Worm (Caenorhabditis elegans): ENCODE results near the gene F21C10.10.

Gene F21C10.10

ce11 chrV:9092209-9092608 is 3.9 kb upstream of the F21C10.10 start, which contains the start of gene T27E4.1:
Gene T27E4.1, plus strand, starts transcription at chrV:9092345.
- TF ChIP-seq scrt-1 (GFP tag; IDR thresholded peaks at IDR 0.05), result no peak
- no peak for TF ChIP-seq ceh-36 (tag; optimal IDR thresholded peaks at IDR 0.05)
- no peak for TF ChIP-seq flt-1 (GFP tag; IDR thresholded peaks at IDR 0.05)
- no peak for TF ChIP-seq ceh-13 (GFP tag; optimal IDR thresholded peaks at IDR 0.05)
- no peak for TF ChIP-seq tbx-37 (GFP tag; conservative IDR thresholded peaks at IDR 0.05)
- TF ChIP-seq hmg-4 (GFP tag; optimal IDR thresholded peaks at IDR 0.05), result no peak
- no peak for TF ChIP-seq tra-4 (tag; optimal IDR thresholded peaks at IDR 0.05)
- TF ChIP-seq sea-1 (GFP tag; conservative IDR thresholded peaks at IDR 0.05), result no peak
- no peak for TF ChIP-seq hmbx-1 (tag; optimal IDR thresholded peaks at IDR 0.05)
- TF ChIP-seq F13C5.2 (tag; optimal IDR thresholded peaks at IDR 0.05), result no peak
- TF ChIP-seq aly-1 (tag; optimal IDR thresholded peaks at IDR 0.05), result no peak
- TF ChIP-seq B0310.2 (tag; optimal IDR thresholded peaks at IDR 0.05), result no peak
- TF ChIP-seq ama-1 (optimal IDR thresholded peaks at IDR 0.05), result no peak
- no peak for TF ChIP-seq tbx-11 (GFP tag; IDR thresholded peaks at IDR 0.05)
- no peak for TF ChIP-seq hnd-1 (tag; optimal IDR thresholded peaks at IDR 0.05)
- TF ChIP-seq ets-7 (tag; optimal IDR thresholded peaks at IDR 0.05), result no peak

- TF ChIP-seq ets-7 (tag; optimal IDR thresholded peaks at IDR 0.05) (no peak), tbx-37 (GFP tag; conservative IDR thresholded peaks at IDR 0.05) (no peak), hmg-4 (GFP tag; optimal IDR thresholded peaks at IDR 0.05) (no peak), B0310.2 (tag; optimal IDR thresholded peaks at IDR 0.05) (no peak), F13C5.2 (tag; optimal IDR thresholded peaks at IDR 0.05) (no peak), pes-1 (GFP tag; IDR thresholded peaks at IDR 0.05) (no peak), scrt-1 (GFP tag; IDR thresholded peaks at IDR 0.05) (no peak), ceh-13 (GFP tag; optimal IDR thresholded peaks at IDR 0.05) (no peak), tbx-11 (GFP tag; IDR thresholded peaks at IDR 0.05) (no peak), flt-1 (GFP tag; IDR thresholded peaks at IDR 0.05) (no peak), aly-1 (tag; optimal IDR thresholded peaks at IDR 0.05) (no peak), hnd-1 (tag; optimal IDR thresholded peaks at IDR 0.05) (no peak)
Observed at ce11 chrV:9094060-9094628, 1.9 kb upstream of the F21C10.10 start.

ce11 chrV:9094976-9095375 is 1.1 kb upstream of the F21C10.10 start:
- TF ChIP-seq B0310.2 (tag; optimal IDR thresholded peaks at IDR 0.05), result no peak
- no peak for TF ChIP-seq tbx-11 (GFP tag; IDR thresholded peaks at IDR 0.05)
- no peak for TF ChIP-seq hmg-4 (GFP tag; optimal IDR thresholded peaks at IDR 0.05)

ce11 chrV:9096674-9097073 is 607 bp downstream of the F21C10.10 start:
- TF ChIP-seq ama-1 (optimal IDR thresholded peaks at IDR 0.05) (no peak), aly-1 (tag; optimal IDR thresholded peaks at IDR 0.05) (no peak), hmbx-1 (tag; optimal IDR thresholded peaks at IDR 0.05) (no peak)

ce11 chrV:9097213-9097612 is 1.1 kb downstream of the F21C10.10 start:
- TF ChIP-seq tbx-37 (GFP tag; conservative IDR thresholded peaks at IDR 0.05) (no peak), pes-1 (GFP tag; IDR thresholded peaks at IDR 0.05) (no peak), hnd-1 (tag; optimal IDR thresholded peaks at IDR 0.05) (no peak), scrt-1 (GFP tag; IDR thresholded peaks at IDR 0.05) (no peak), ceh-13 (GFP tag; optimal IDR thresholded peaks at IDR 0.05) (no peak), ama-1 (optimal IDR thresholded peaks at IDR 0.05) (no peak), tra-4 (tag; optimal IDR thresholded peaks at IDR 0.05) (no peak), flt-1 (GFP tag; IDR thresholded peaks at IDR 0.05) (no peak), ets-7 (tag; optimal IDR thresholded peaks at IDR 0.05) (no peak), aly-1 (tag; optimal IDR thresholded peaks at IDR 0.05) (no peak), sea-1 (GFP tag; conservative IDR thresholded peaks at IDR 0.05) (no peak), hmbx-1 (tag; optimal IDR thresholded peaks at IDR 0.05) (no peak), hmg-4 (GFP tag; optimal IDR thresholded peaks at IDR 0.05) (no peak), B0310.2 (tag; optimal IDR thresholded peaks at IDR 0.05) (no peak), ceh-36 (tag; optimal IDR thresholded peaks at IDR 0.05) (no peak)

- TF ChIP-seq tbx-11 (GFP tag; IDR thresholded peaks at IDR 0.05) (no peak), B0310.2 (tag; optimal IDR thresholded peaks at IDR 0.05) (no peak), ceh-13 (GFP tag; optimal IDR thresholded peaks at IDR 0.05) (no peak), tbx-37 (GFP tag; conservative IDR thresholded peaks at IDR 0.05) (no peak), scrt-1 (GFP tag; IDR thresholded peaks at IDR 0.05) (no peak), hmbx-1 (tag; optimal IDR thresholded peaks at IDR 0.05) (no peak), pes-1 (GFP tag; IDR thresholded peaks at IDR 0.05) (no peak)
Observed at ce11 chrV:9098280-9098973, 2.4 kb downstream of the F21C10.10 start, which contains the start of gene F21C10.9. Gene F21C10.9, minus strand, starts transcription at chrV:9098696.

- TF ChIP-seq hmg-4 (GFP tag; optimal IDR thresholded peaks at IDR 0.05) (no peak), flt-1 (GFP tag; IDR thresholded peaks at IDR 0.05) (no peak), ceh-36 (tag; optimal IDR thresholded peaks at IDR 0.05) (no peak), ama-1 (optimal IDR thresholded peaks at IDR 0.05) (no peak), aly-1 (tag; optimal IDR thresholded peaks at IDR 0.05) (no peak), B0310.2 (tag; optimal IDR thresholded peaks at IDR 0.05) (no peak)
Observed at ce11 chrV:9101062-9101461, 5.0 kb downstream of the F21C10.10 start, which contains the start of gene frpr-6. Gene frpr-6, minus strand, starts transcription at chrV:9101162.

- TF ChIP-seq tra-4 (tag; optimal IDR thresholded peaks at IDR 0.05), result no peak
- no peak for TF ChIP-seq hnd-1 (tag; optimal IDR thresholded peaks at IDR 0.05)
- no peak for TF ChIP-seq ceh-36 (tag; optimal IDR thresholded peaks at IDR 0.05)
- no peak for TF ChIP-seq sea-1 (GFP tag; conservative IDR thresholded peaks at IDR 0.05)
- no peak for TF ChIP-seq ama-1 (optimal IDR thresholded peaks at IDR 0.05)
- no peak for TF ChIP-seq B0310.2 (tag; optimal IDR thresholded peaks at IDR 0.05)
- no peak for TF ChIP-seq hmg-4 (GFP tag; optimal IDR thresholded peaks at IDR 0.05)
- no peak for TF ChIP-seq scrt-1 (GFP tag; IDR thresholded peaks at IDR 0.05)
- TF ChIP-seq ceh-13 (GFP tag; optimal IDR thresholded peaks at IDR 0.05), result no peak
- TF ChIP-seq flt-1 (GFP tag; IDR thresholded peaks at IDR 0.05), result no peak
Observed at ce11 chrV:9108219-9108618, 12.2 kb downstream of the F21C10.10 start, which contains the start of gene F21C10.18. Gene F21C10.18, plus strand, starts transcription at chrV:9108519.
